Worm (Caenorhabditis elegans): ENCODE data around the gene F59B10.4.
A peak's percentile ranks its signal among the peaks of the same experiment; 100 is the strongest.

DNA sequence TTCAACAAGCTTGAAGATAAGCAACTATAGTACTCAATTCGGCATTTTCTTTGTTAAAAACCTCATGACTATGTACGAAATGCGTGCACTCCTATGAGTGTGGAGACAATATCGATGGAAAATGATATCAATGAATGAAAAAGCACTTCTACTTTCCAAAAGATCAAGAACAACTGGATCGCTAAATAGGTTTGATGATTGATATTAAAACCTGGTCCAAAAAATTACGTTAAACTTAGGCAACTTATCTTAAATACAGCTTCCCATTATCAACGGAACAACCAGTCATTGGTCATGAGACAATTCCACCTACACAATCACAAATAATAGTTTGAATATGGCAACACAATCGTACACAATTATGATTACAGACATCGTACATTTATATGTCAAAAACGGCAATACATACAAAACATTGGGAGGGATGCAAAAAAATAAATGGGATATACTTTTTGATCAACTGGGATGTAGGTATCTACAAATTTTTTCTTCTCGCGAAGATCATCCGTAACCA, 40.8 kb upstream of the F59B10.4 start:
- TF ChIP-seq ama-1 (optimal IDR thresholded peaks at IDR 0.05) = peak; percentile 68
- TF ChIP-seq fos-1 (tag; optimal IDR thresholded peaks at IDR 0.05) = no peak
- TF ChIP-seq snpc-4 (tag; optimal IDR thresholded peaks at IDR 0.05) = no peak
- no peak for TF ChIP-seq ztf-11 (tag; optimal IDR thresholded peaks at IDR 0.05)
- TF ChIP-seq egl-27 (tag; optimal IDR thresholded peaks at IDR 0.05) = no peak
- TF ChIP-seq elt-2 (tag; optimal IDR thresholded peaks at IDR 0.05) = peak; percentile 71
- TF ChIP-seq zag-1 (tag; optimal IDR thresholded peaks at IDR 0.05) = no peak
- TF ChIP-seq skn-1 (tag; optimal IDR thresholded peaks at IDR 0.05) = no peak
- no peak for TF ChIP-seq fkh-10 (GFP tag; optimal IDR thresholded peaks at IDR 0.05)
- no peak for TF ChIP-seq unc-62 (GFP tag; optimal IDR thresholded peaks at IDR 0.05)
- no peak for TF ChIP-seq tbx-2 (tag; optimal IDR thresholded peaks at IDR 0.05)
- no peak for TF ChIP-seq ZK546.5 (tag; optimal IDR thresholded peaks at IDR 0.05)
- no peak for TF ChIP-seq nhr-25 (tag; optimal IDR thresholded peaks at IDR 0.05)
- TF ChIP-seq nhr-28 (tag; optimal IDR thresholded peaks at IDR 0.05) = no peak
